Worm (Caenorhabditis elegans): ENCODE measurements around the gene ZK1290.5.

ce11 chrII:7489605-7490004 lies 39.8 kb upstream of the ZK1290.5 start, which contains the start of gene D1022.9:
- TF ChIP-seq ama-1 (optimal IDR thresholded peaks at IDR 0.05) (no peak), hnd-1 (tag; optimal IDR thresholded peaks at IDR 0.05) (no peak), aly-1 (tag; optimal IDR thresholded peaks at IDR 0.05) (no peak), ceh-13 (GFP tag; optimal IDR thresholded peaks at IDR 0.05) (no peak), flt-1 (GFP tag; IDR thresholded peaks at IDR 0.05) (no peak), tbx-11 (GFP tag; IDR thresholded peaks at IDR 0.05) (no peak), hmg-4 (GFP tag; optimal IDR thresholded peaks at IDR 0.05) (no peak), hmbx-1 (tag; optimal IDR thresholded peaks at IDR 0.05) (no peak), scrt-1 (GFP tag; IDR thresholded peaks at IDR 0.05) (no peak)

All from whole organism, early embryonic.